Worm (Caenorhabditis elegans): ENCODE measurements around the gene idi-1.

DNA sequence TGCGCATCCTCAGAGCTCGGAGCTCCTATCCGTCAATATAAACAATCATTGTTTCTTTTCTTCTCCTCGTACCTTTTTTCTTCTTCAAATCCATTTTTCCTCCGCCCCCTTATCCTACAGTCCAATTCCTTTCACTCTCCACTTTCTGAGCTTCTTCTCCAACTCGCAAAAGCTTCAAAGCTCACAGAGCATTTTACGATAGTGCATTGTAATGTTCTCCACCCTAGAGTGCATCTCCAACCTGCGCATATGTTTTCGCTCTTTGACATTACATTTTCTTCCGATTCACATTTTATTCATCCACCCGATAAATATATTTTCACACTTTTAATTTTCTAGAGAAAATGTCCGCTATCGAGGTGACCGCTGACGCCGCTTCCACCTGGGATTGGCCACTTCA is 46.3 kb downstream of the idi-1 start, which contains the start of gene hsp-12.2:
- TF ChIP-seq crh-2 (tag; optimal IDR thresholded peaks at IDR 0.05) (no peak), zag-1 (tag; optimal IDR thresholded peaks at IDR 0.05) (no peak), nhr-10 (tag; optimal IDR thresholded peaks at IDR 0.05) (no peak), unc-62 (GFP tag; optimal IDR thresholded peaks at IDR 0.05) (no peak), egl-27 (tag; optimal IDR thresholded peaks at IDR 0.05) (no peak), R02D3.7 (tag; optimal IDR thresholded peaks at IDR 0.05) (no peak), snpc-4 (tag; optimal IDR thresholded peaks at IDR 0.05) (no peak), ztf-1 (GFP tag; conservative IDR thresholded peaks at IDR 0.05) (no peak), nhr-23 (tag; optimal IDR thresholded peaks at IDR 0.05) (no peak), unc-39 (tag; optimal IDR thresholded peaks at IDR 0.05) (no peak), ZK546.5 (tag; optimal IDR thresholded peaks at IDR 0.05) (no peak), lsy-2 (tag; optimal IDR thresholded peaks at IDR 0.05) (no peak)
